Worm (Caenorhabditis elegans) whole organism, late embryonic: ENCODE data around the gene dpr-1.

ENCODE experiments used
- F13H6.1 ChIP-seq: sonication (generic microtip); optimal IDR thresholded peaks from 2 replicates; lab custom pipeline; 2016; ENCODE audit warnings: missing genetic modification characterization, missing compliant biosample characterization
- ama-1 ChIP-seq: fragments of 150-350 bp; optimal IDR thresholded peaks from 2 replicates; lab custom pipeline; 2014
- ceh-14 ChIP-seq: sonication (generic microtip); optimal IDR thresholded peaks from 2 replicates; lab custom pipeline; 2016; ENCODE audit warnings: missing genotype, missing genetic modification characterization, missing compliant biosample characterization
- ceh-19 ChIP-seq: fragments of 200-800 bp; sonication (Bioruptor generic); optimal IDR thresholded peaks from 2 replicates; lab custom pipeline; 2018; ENCODE audit warnings: mild to moderate bottlenecking, missing genetic modification characterization, missing compliant biosample characterization
- fkh-6 ChIP-seq: sonication (generic microtip); optimal IDR thresholded peaks from 2 replicates; lab custom pipeline; 2016; ENCODE audit warnings: missing genetic modification characterization, missing compliant biosample characterization
- madf-2 ChIP-seq: sonication (generic microtip); optimal IDR thresholded peaks from 2 replicates; lab custom pipeline; 2017; ENCODE audit warnings: missing genetic modification characterization, missing compliant biosample characterization
- nfya-1 ChIP-seq: sonication (generic microtip); optimal IDR thresholded peaks from 2 replicates; lab custom pipeline; 2017; ENCODE audit warnings: missing genetic modification characterization, mild to moderate bottlenecking, missing compliant biosample characterization, antibody characterized with exemption, moderate library complexity
- odd-2 ChIP-seq: sonication (generic microtip); optimal IDR thresholded peaks from 2 replicates; lab custom pipeline; 2017; ENCODE audit warnings: antibody characterized with exemption, mild to moderate bottlenecking, missing genetic modification characterization, missing compliant biosample characterization
- rnt-1 ChIP-seq: sonication (generic microtip); optimal IDR thresholded peaks from 2 replicates; lab custom pipeline; 2016; ENCODE audit warnings: missing genetic modification characterization, missing compliant biosample characterization
- sox-4 ChIP-seq: sonication (generic microtip); optimal IDR thresholded peaks from 2 replicates; lab custom pipeline; 2017; ENCODE audit warnings: mild to moderate bottlenecking, missing genetic modification characterization, inconsistent platforms, missing compliant biosample characterization
- ttx-3 ChIP-seq: sonication (generic microtip); optimal IDR thresholded peaks from 2 replicates; lab custom pipeline; 2016; ENCODE audit warnings: missing genetic modification reagents, missing genetic modification characterization, missing compliant biosample characterization
- unc-55 ChIP-seq: sonication (generic microtip); optimal IDR thresholded peaks from 2 replicates; lab custom pipeline; 2017; ENCODE audit warnings: missing biosample characterization, missing genetic modification reagents, missing genetic modification characterization

DNA sequence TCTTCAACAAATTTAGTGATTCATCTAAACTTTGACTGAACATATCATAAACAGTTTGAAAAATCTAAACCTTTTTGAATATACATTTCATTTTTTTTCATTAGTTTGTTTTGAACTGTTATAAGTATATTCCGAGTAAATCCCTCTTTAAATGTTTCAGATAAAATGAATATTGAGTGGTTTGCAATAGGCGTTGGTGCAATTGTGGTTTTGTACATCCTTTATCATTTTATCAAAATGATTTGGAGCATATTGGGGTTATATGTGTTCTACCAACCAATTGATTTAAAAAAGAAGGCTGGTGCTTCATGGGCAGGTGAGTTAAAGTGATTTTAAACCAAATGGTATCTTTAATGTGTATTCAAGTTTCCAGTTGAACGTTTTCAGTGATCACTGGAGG is 37.5 kb downstream of the dpr-1 start, which contains the start of gene stdh-3:
- TF ChIP-seq rnt-1 (tag; lab: Kevin White, UChicago) (no peak), unc-55 (GFP tag; lab: Kevin White, UChicago) (no peak), odd-2 (tag; lab: Kevin White, UChicago) (no peak), ama-1 (lab: Kevin White, UChicago) (no peak), F13H6.1 (tag; lab: Kevin White, UChicago) (no peak), nfya-1 (no peak), ceh-14 (no peak), ttx-3 (tag; lab: Kevin White, UChicago) (no peak), madf-2 (no peak), ceh-19 (no peak), fkh-6 (tag; lab: Kevin White, UChicago) (no peak), sox-4 (no peak)
